Worm (Caenorhabditis elegans) whole organism, young adult: Measurements from ENCODE around the gene C35C5.8.

Experiments used
- die-1 ChIP-seq: sonication (generic microtip); optimal IDR thresholded peaks from 2 replicates; lab custom pipeline; 2016; ENCODE audit warnings: missing genotype, mild to moderate bottlenecking, missing genetic modification characterization, missing compliant biosample characterization
- dpl-1 ChIP-seq: fragments of 150-350 bp; optimal IDR thresholded peaks from 2 replicates; lab custom pipeline; 2014; ENCODE audit warnings: missing biosample characterization, missing genetic modification reagents, missing genetic modification characterization
- nfyb-1 ChIP-seq: fragments of 200-800 bp; sonication (Bioruptor generic); IDR thresholded peaks from 2 replicates; pipeline ENCODE4 v1.3.6; 2022; ENCODE audit warnings: missing genetic modification reagents, missing genetic modification characterization, missing compliant biosample characterization
- nhr-27 ChIP-seq: fragments of 200-800 bp; sonication (Bioruptor generic); optimal IDR thresholded peaks from 2 replicates; lab custom pipeline; 2018; ENCODE audit warnings: mild to moderate bottlenecking, missing genetic modification characterization, moderate library complexity, missing compliant biosample characterization

DNA sequence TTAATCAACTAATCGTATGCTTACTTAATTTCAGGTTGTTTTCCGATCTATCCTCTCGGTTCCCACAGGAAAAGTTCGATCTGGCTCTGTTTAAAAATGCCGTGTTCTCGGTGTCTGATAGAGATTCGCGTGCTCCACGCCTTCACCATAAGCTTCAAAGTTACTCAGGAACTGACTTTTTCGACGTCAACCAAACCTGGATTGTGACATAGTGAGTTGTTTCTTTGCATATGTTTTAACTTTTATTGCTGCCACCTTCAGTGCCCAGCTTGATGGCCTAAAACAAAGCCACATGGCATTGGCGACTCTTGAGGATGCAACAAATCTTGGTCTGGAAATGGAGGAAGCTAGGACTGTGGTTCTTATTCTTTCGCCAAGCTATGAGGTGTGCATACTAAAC is 52.5 kb downstream of the C35C5.8 start:
- TF ChIP-seq nfyb-1 (GFP tag; lab: Robert Waterston, UW) (no peak), dpl-1 (GFP tag; lab: Kevin White, UChicago) (no peak), die-1 (no peak), nhr-27 (tag; lab: Kevin White, UChicago) (no peak)
